Fruit fly (Drosophila melanogaster) whole organism, embryonic: ENCODE results near the gene snk.

ENCODE experiments used
- Awh ChIP-seq: fragments of 200-800 bp; sonication (Bioruptor generic); IDR thresholded peaks from 2 replicates; pipeline ENCODE4, ENCODE4 v1.3.6; 2022; ENCODE audit warnings: missing biosample characterization, missing genetic modification characterization
- CG10267 ChIP-seq: fragments of 200-800 bp; sonication (Bioruptor generic); optimal IDR thresholded peaks from 2 replicates; lab custom pipeline; 2018; ENCODE audit warnings: missing biosample characterization, mild to moderate bottlenecking, missing genetic modification characterization, moderate library complexity
- CG10274 ChIP-seq: fragments of 200-800 bp; sonication (Bioruptor generic); optimal IDR thresholded peaks from 3 replicates; lab custom pipeline; 2017; ENCODE audit warnings: missing biosample characterization, mild to moderate bottlenecking, missing genetic modification characterization
- CG10462 ChIP-seq: fragments of 200-800 bp; sonication (Bioruptor generic); optimal IDR thresholded peaks from 2 replicates; lab custom pipeline; 2016; ENCODE audit warnings: missing biosample characterization, missing genetic modification characterization
- CG11085 ChIP-seq: fragments of 200-800 bp; sonication (Bioruptor generic); IDR thresholded peaks from 2 replicates; pipeline ENCODE4 v1.3.6; 2022; ENCODE audit warnings: missing biosample characterization, missing genetic modification characterization
- CG11398 ChIP-seq: fragments of 200-800 bp; sonication (Bioruptor generic); optimal IDR thresholded peaks from 2 replicates; lab custom pipeline; 2016; ENCODE audit warnings: missing biosample characterization, missing genetic modification characterization
- CG12659 ChIP-seq: fragments of 200-800 bp; sonication (Bioruptor generic); optimal IDR thresholded peaks from 3 replicates; lab custom pipeline; 2017; ENCODE audit warnings: mild to moderate bottlenecking, missing biosample characterization, missing genetic modification reagents, missing genetic modification characterization
- CG13296 ChIP-seq: fragments of 200-800 bp; sonication (Bioruptor generic); optimal IDR thresholded peaks from 3 replicates; lab custom pipeline; 2018; ENCODE audit warnings: missing biosample characterization, mild to moderate bottlenecking, missing genetic modification characterization
- CG13775 ChIP-seq: fragments of 200-800 bp; sonication (Bioruptor generic); optimal IDR thresholded peaks from 3 replicates; lab custom pipeline; 2017; ENCODE audit warnings: missing biosample characterization, mild to moderate bottlenecking, missing genetic modification characterization
- CG17359 ChIP-seq: fragments of 200-800 bp; sonication (Bioruptor generic); optimal IDR thresholded peaks from 3 replicates; lab custom pipeline; 2018; ENCODE audit warnings: missing biosample characterization, mild to moderate bottlenecking, missing genetic modification characterization, moderate library complexity
- CG17568 ChIP-seq: fragments of 200-800 bp; sonication (Bioruptor generic); optimal IDR thresholded peaks from 2 replicates; lab custom pipeline; 2018; ENCODE audit warnings: missing biosample characterization, mild to moderate bottlenecking, missing genetic modification characterization, moderate library complexity
- CG30020 ChIP-seq: fragments of 200-800 bp; optimal IDR thresholded peaks from 2 replicates; lab custom pipeline; 2019; ENCODE audit warnings: missing biosample characterization, mild to moderate bottlenecking, missing genetic modification characterization, moderate library complexity
- CG34224 ChIP-seq: fragments of 200-800 bp; sonication (Bioruptor generic); IDR thresholded peaks from 3 replicates; pipeline ENCODE4 v1.3.6; 2022; ENCODE audit warnings: missing biosample characterization, missing genetic modification characterization; ENCODE audit not compliant: partially characterized antibody
- CG34422 ChIP-seq: fragments of 200-800 bp; sonication (Bioruptor generic); IDR thresholded peaks from 3 replicates; pipeline ENCODE4 v1.3.6; 2022; ENCODE audit warnings: missing biosample characterization, missing genetic modification characterization
- CG4282 ChIP-seq: fragments of 200-800 bp; sonication (Bioruptor generic); optimal IDR thresholded peaks from 2 replicates; lab custom pipeline; 2016; ENCODE audit warnings: missing biosample characterization, missing genetic modification characterization
- CG7987 ChIP-seq: fragments of 200-800 bp; sonication (Bioruptor generic); optimal IDR thresholded peaks from 2 replicates; lab custom pipeline; 2018; ENCODE audit warnings: missing biosample characterization, mild to moderate bottlenecking, missing genetic modification characterization, moderate library complexity
- CG8089 ChIP-seq: fragments of 200-800 bp; sonication (Bioruptor generic); optimal IDR thresholded peaks from 3 replicates; lab custom pipeline; 2016; ENCODE audit warnings: missing biosample characterization, missing genetic modification characterization
- CG9437 ChIP-seq: fragments of 200-800 bp; sonication (Bioruptor generic); optimal IDR thresholded peaks from 2 replicates; lab custom pipeline; 2018; ENCODE audit warnings: missing biosample characterization, mild to moderate bottlenecking, missing genetic modification characterization
- CG9609 ChIP-seq: fragments of 200-800 bp; sonication (Bioruptor generic); optimal IDR thresholded peaks from 3 replicates; lab custom pipeline; 2016; ENCODE audit warnings: missing biosample characterization, missing genetic modification characterization
- D19B ChIP-seq: fragments of 200-800 bp; sonication (Bioruptor generic); optimal IDR thresholded peaks from 2 replicates; lab custom pipeline; 2017; ENCODE audit warnings: missing biosample characterization, mild to moderate bottlenecking, missing genetic modification characterization
- HLHmδ ChIP-seq: fragments of 200-800 bp; sonication (Bioruptor generic); optimal IDR thresholded peaks from 2 replicates; lab custom pipeline; 2018; ENCODE audit warnings: missing biosample characterization, mild to moderate bottlenecking, missing genetic modification characterization, moderate library complexity
- HmgZ ChIP-seq: fragments of 200-800 bp; sonication (Bioruptor generic); optimal IDR thresholded peaks from 2 replicates; lab custom pipeline; 2018; ENCODE audit warnings: missing biosample characterization, mild to moderate bottlenecking, missing genetic modification characterization
- Jarid2 ChIP-seq: fragments of 200-800 bp; sonication (Bioruptor generic); optimal IDR thresholded peaks from 3 replicates; lab custom pipeline; 2017; ENCODE audit warnings: mild to moderate bottlenecking, missing biosample characterization, missing genetic modification reagents, missing genetic modification characterization
- NC2β ChIP-seq: fragments of 200-800 bp; sonication (Bioruptor generic); optimal IDR thresholded peaks from 2 replicates; lab custom pipeline; 2016; ENCODE audit warnings: missing biosample characterization, missing genetic modification characterization
- Rfx ChIP-seq: fragments of 200-800 bp; sonication (Bioruptor generic); IDR thresholded peaks from 2 replicates; pipeline ENCODE4 v1.3.6; 2022; ENCODE audit warnings: missing biosample characterization, missing genetic modification characterization
- Scr ChIP-seq: fragments of 200-800 bp; sonication (Bioruptor generic); IDR thresholded peaks from 2 replicates; pipeline ENCODE4 v1.3.6; 2022; ENCODE audit warnings: missing biosample characterization, missing genetic modification characterization; ENCODE audit not compliant: partially characterized antibody
- Six4 ChIP-seq: fragments of 200-800 bp; sonication (Bioruptor generic); optimal IDR thresholded peaks from 2 replicates; lab custom pipeline; 2016; ENCODE audit warnings: missing biosample characterization, missing genetic modification characterization
- Stat92E ChIP-seq, 3 experiments: fragments of >200 bp in 2 of 3; fragments of 200-800 bp in 1 of 3; sonication (Bioruptor generic) in 1 of 3; optimal IDR thresholded peaks; 2 replicates each; lab custom pipeline; 2017 to 2019; ENCODE audit warnings: missing biosample characterization in 3 of 3, missing genetic modification characterization in 3 of 3, mild to moderate bottlenecking in 1 of 3, moderate library complexity in 1 of 3
- TFAM ChIP-seq: fragments of 200-800 bp; sonication (Bioruptor generic); optimal IDR thresholded peaks from 2 replicates; lab custom pipeline; 2017; ENCODE audit warnings: missing biosample characterization, missing genetic modification characterization, inconsistent platforms
- Trl ChIP-seq, 3 experiments: fragments of >200 bp in 2 of 3; fragments of 200-800 bp in 1 of 3; sonication (Bioruptor generic) in 1 of 3; optimal IDR thresholded peaks; 2 replicates in 1 of 3; 3 replicates in 2 of 3; lab custom pipeline; 2016 to 2017; ENCODE audit warnings: missing biosample characterization in 1 of 3, missing genetic modification characterization in 1 of 3
- amos ChIP-seq: fragments of 200-800 bp; sonication (Bioruptor generic); IDR thresholded peaks from 2 replicates; pipeline ENCODE4 v1.3.6; 2022; ENCODE audit warnings: missing biosample characterization, missing genetic modification characterization; ENCODE audit not compliant: partially characterized antibody
- ap ChIP-seq: fragments of 200-800 bp; sonication (Bioruptor generic); IDR thresholded peaks from 2 replicates; pipeline ENCODE4 v1.3.6; 2022; ENCODE audit warnings: missing biosample characterization, missing genetic modification characterization
- ara ChIP-seq: fragments of 200-800 bp; sonication (Bioruptor generic); IDR thresholded peaks from 2 replicates; pipeline ENCODE4 v1.3.6; 2022; ENCODE audit warnings: missing biosample characterization, missing genetic modification characterization
- ato ChIP-seq: fragments of 200-800 bp; sonication (Bioruptor generic); IDR thresholded peaks from 2 replicates; pipeline ENCODE4 v1.3.6; 2022; ENCODE audit warnings: missing biosample characterization, missing genetic modification characterization; ENCODE audit not compliant: partially characterized antibody
- chn ChIP-seq: fragments of 200-800 bp; sonication (Bioruptor generic); optimal IDR thresholded peaks from 2 replicates; lab custom pipeline; 2016; ENCODE audit warnings: missing biosample characterization, missing genetic modification characterization
- dmrt11E ChIP-seq: fragments of 200-800 bp; sonication (Bioruptor generic); optimal IDR thresholded peaks from 3 replicates; lab custom pipeline; 2018; ENCODE audit warnings: missing biosample characterization, mild to moderate bottlenecking, missing genetic modification characterization, moderate library complexity
- hb ChIP-seq: fragments of 200-800 bp; sonication (Bioruptor generic); IDR thresholded peaks from 3 replicates; pipeline ENCODE4 v1.3.6; 2022; ENCODE audit warnings: missing biosample characterization, missing genetic modification characterization; ENCODE audit not compliant: partially characterized antibody
- inv ChIP-seq: fragments of 200-800 bp; sonication (Bioruptor generic); IDR thresholded peaks from 2 replicates; pipeline ENCODE4 v1.3.6; 2022; ENCODE audit warnings: missing biosample characterization, missing genetic modification characterization; ENCODE audit not compliant: partially characterized antibody
- lab ChIP-seq: fragments of 200-800 bp; sonication (Bioruptor generic); optimal IDR thresholded peaks from 3 replicates; lab custom pipeline; 2017; ENCODE audit warnings: missing biosample characterization, missing genetic modification characterization, mild to moderate bottlenecking, moderate library complexity, missing genetic modification reagents
- lov ChIP-seq, 2 experiments: fragments of 200-800 bp in 1 of 2; fragments of >200 bp in 1 of 2; sonication (Bioruptor generic) in 1 of 2; IDR thresholded peaks in 1 of 2; optimal IDR thresholded peaks in 1 of 2; 2 replicates in 1 of 2; 3 replicates in 1 of 2; pipeline versions ENCODE4 v1.3.6 to Lab custom; 2017 to 2022; ENCODE audit warnings: missing biosample characterization in 1 of 2, missing genetic modification characterization in 1 of 2
- pros ChIP-seq: fragments of 200-800 bp; sonication (Bioruptor generic); optimal IDR thresholded peaks from 3 replicates; lab custom pipeline; 2019; ENCODE audit warnings: missing biosample characterization, mild to moderate bottlenecking, missing genetic modification characterization, moderate library complexity
- ranshi ChIP-seq: fragments of 200-800 bp; sonication (Bioruptor generic); IDR thresholded peaks from 2 replicates; pipeline ENCODE4 v1.3.6; 2022; ENCODE audit warnings: missing biosample characterization, missing genetic modification characterization
- so ChIP-seq: fragments of 200-800 bp; sonication (Bioruptor generic); IDR thresholded peaks from 3 replicates; pipeline ENCODE4 v1.3.6; 2022; ENCODE audit warnings: missing biosample characterization, missing genetic modification characterization
- sob ChIP-seq: fragments of 200-800 bp; sonication (Bioruptor generic); IDR thresholded peaks from 2 replicates; pipeline ENCODE4 v1.3.6; 2022; ENCODE audit warnings: missing biosample characterization, missing genetic modification characterization
- tap ChIP-seq: fragments of 200-800 bp; optimal IDR thresholded peaks from 3 replicates; lab custom pipeline; 2019; ENCODE audit warnings: missing biosample characterization, mild to moderate bottlenecking, missing genetic modification characterization, moderate library complexity
- vnd ChIP-seq: fragments of 200-800 bp; sonication (Bioruptor generic); IDR thresholded peaks from 3 replicates; pipeline ENCODE4 v1.3.6; 2022; ENCODE audit warnings: missing biosample characterization, missing genetic modification characterization; ENCODE audit not compliant: partially characterized antibody
- wor ChIP-seq: fragments of 200-800 bp; sonication (Bioruptor generic); IDR thresholded peaks from 2 replicates; pipeline ENCODE4 v1.3.6; 2022; ENCODE audit warnings: missing biosample characterization, missing genetic modification characterization
- zf30C ChIP-seq: fragments of 200-800 bp; sonication (Bioruptor generic); optimal IDR thresholded peaks from 3 replicates; lab custom pipeline; 2018; ENCODE audit warnings: missing biosample characterization, mild to moderate bottlenecking, missing genetic modification characterization

The snk gene

dm6 chr3R:13012351-13012750 is 30.2 kb downstream of the snk start (continued):
- TF ChIP-seq Rfx (GFP tag; lab: Robert Waterston, UW) (peak; percentile 75), ato (GFP tag; lab: Robert Waterston, UW) (no peak), hb (GFP tag; lab: Robert Waterston, UW) (no peak), ranshi (GFP tag; lab: Robert Waterston, UW) (peak; percentile 55; the same call in 1 of the 2 replicates), ara (GFP tag; lab: Robert Waterston, UW) (peak; percentile 62; the same call in 1 of the 2 replicates), inv (GFP tag; lab: Robert Waterston, UW) (no peak), zf30C (GFP tag; lab: Kevin White, UChicago) (no peak), CG34224 (GFP tag; lab: Robert Waterston, UW) (no peak), lov (optimal IDR thresholded peaks at IDR 0.05; lab: Kevin White, UChicago) (no peak), lov (GFP tag; IDR thresholded peaks at IDR 0.05; lab: Robert Waterston, UW) (0 out of 3 replicates have a peak, but pooled peaks have one; percentile 57), lab (GFP tag; lab: Kevin White, UChicago) (peak; percentile 77), CG12659 (GFP tag; lab: Kevin White, UChicago) (peak; percentile 26), Jarid2 (peak; percentile 24), CG9609 (peak; percentile 49), HmgZ (tag; lab: Kevin White, UChicago) (no peak), CG34422 (GFP tag; lab: Robert Waterston, UW) (peak; percentile 86), Six4 (GFP tag; lab: Kevin White, UChicago) (peak; percentile 22), dmrt11E (tag; lab: Kevin White, UChicago) (peak; percentile 49), so (GFP tag; lab: Robert Waterston, UW) (0 out of 3 replicates have a peak, but pooled peaks have one; percentile 47), Awh (GFP tag; lab: Robert Waterston, UW) (peak; percentile 78), amos (no peak), CG17359 (tag; lab: Kevin White, UChicago) (peak; percentile 65), sob (GFP tag; lab: Robert Waterston, UW) (peak; percentile 71), CG4282 (GFP tag; lab: Kevin White, UChicago) (peak; percentile 51), Trl (optimal IDR thresholded peaks at IDR 0.05; lab: Kevin White, UChicago) (peak; percentile 51 to 75), Trl (GFP tag; optimal IDR thresholded peaks at IDR 0.05; lab: Kevin White, UChicago) (peak; percentile 16), CG10267 (tag; lab: Kevin White, UChicago) (no peak), TFAM (GFP tag; lab: Kevin White, UChicago) (no peak), CG17568 (no peak), CG13775 (GFP tag; lab: Kevin White, UChicago) (peak; percentile 41), chn (peak; percentile 72), Scr (no peak), pros (peak; percentile 29), CG7987 (peak; percentile 64), HLHmδ (GFP tag; lab: Kevin White, UChicago) (peak; percentile 26), wor (GFP tag; lab: Robert Waterston, UW) (peak; percentile 45; the same call in 1 of the 2 replicates), CG9437 (peak; percentile 5), CG10274 (no peak), tap (no peak), CG13296 (GFP tag; lab: Kevin White, UChicago) (peak; percentile 30), ap (GFP tag; lab: Robert Waterston, UW) (peak; percentile 62), Stat92E (GFP tag; optimal IDR thresholded peaks at IDR 0.05; lab: Kevin White, UChicago) (no peak), CG8089 (GFP tag; lab: Kevin White, UChicago) (peak; percentile 55), vnd (GFP tag; lab: Robert Waterston, UW) (no peak), CG11398 (GFP tag; lab: Kevin White, UChicago) (no peak), CG30020 (tag; lab: Kevin White, UChicago) (no peak), CG10462 (GFP tag; lab: Kevin White, UChicago) (no peak), D19B (GFP tag; lab: Kevin White, UChicago) (no peak), NC2β (GFP tag; lab: Kevin White, UChicago) (no peak), CG11085 (GFP tag; lab: Robert Waterston, UW) (0 out of 2 replicates have a peak, but pooled peaks have one; percentile 39)
